Worm (Caenorhabditis elegans): Measurements from ENCODE around the gene ins-10.

DNA sequence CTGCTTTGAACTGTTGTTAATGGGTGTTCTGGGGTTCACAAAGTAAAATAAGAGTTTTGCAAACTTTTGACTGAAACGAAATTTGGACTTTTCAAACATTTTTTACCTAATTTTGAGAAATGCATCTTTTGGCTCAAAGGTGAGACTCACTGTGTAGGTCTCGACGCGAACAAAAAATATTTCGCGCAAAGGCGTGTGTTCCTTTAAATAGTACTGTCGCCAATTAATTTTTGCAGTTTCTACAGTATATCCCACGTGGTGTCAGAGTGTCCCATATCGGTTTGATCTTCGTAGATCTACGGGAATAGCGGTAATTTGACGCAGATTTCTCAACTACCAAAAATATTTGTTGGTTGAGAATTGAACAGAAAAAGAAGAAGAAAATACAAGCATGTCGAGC lies 20.1 kb upstream of the ins-10 start:
- no peak for TF ChIP-seq flt-1 (GFP tag; IDR thresholded peaks at IDR 0.05)
- no peak for TF ChIP-seq ref-1 (GFP tag; conservative IDR thresholded peaks at IDR 0.05)
- no peak for TF ChIP-seq cog-1 (tag; optimal IDR thresholded peaks at IDR 0.05)
- no peak for TF ChIP-seq klf-2 (GFP tag; conservative IDR thresholded peaks at IDR 0.05)
- TF ChIP-seq T22C8.4 (GFP tag; IDR thresholded peaks at IDR 0.05) = no peak
- TF ChIP-seq ztf-23 (GFP tag; IDR thresholded peaks at IDR 0.05) = no peak

Measured in whole organism, midembryonic.